Fruit fly (Drosophila melanogaster): ENCODE data around the gene CG15824.
A peak's percentile ranks its signal among the peaks of the same experiment; 100 is the strongest.

CG15824 gene

dm6 chr2L:852647-853111, 32.3 kb downstream of the CG15824 start, which contains the start of the genes CG4291 and kraken:
CG4291 (minus strand) TSS chr2L:852730.
kraken (plus strand) TSS chr2L:852768.
- no peak for TF ChIP-seq fd102C (GFP tag; optimal IDR thresholded peaks at IDR 0.05)
- peak; percentile 56 for TF ChIP-seq Xrp1 (GFP tag; IDR thresholded peaks at IDR 0.05)
- peak; percentile 26 for TF ChIP-seq emc (GFP tag; optimal IDR thresholded peaks at IDR 0.05)
- TF ChIP-seq Chrac-16 (GFP tag; optimal IDR thresholded peaks at IDR 0.05) = peak; percentile 31
- no peak for TF ChIP-seq ab (GFP tag; optimal IDR thresholded peaks at IDR 0.05)
- no peak for TF ChIP-seq CG14965 (GFP tag; optimal IDR thresholded peaks at IDR 0.05; ENCODE audit: borderline replicate concordance)
- TF ChIP-seq CG3065 (GFP tag; optimal IDR thresholded peaks at IDR 0.05) = no peak
- TF ChIP-seq cwo (GFP tag; optimal IDR thresholded peaks at IDR 0.05) = peak; percentile 54
- TF ChIP-seq CG13287 (GFP tag; IDR thresholded peaks at IDR 0.05; ENCODE audit: partially characterized antibody) = peak; percentile 64
- TF ChIP-seq CG6175 (GFP tag; IDR thresholded peaks at IDR 0.05) = peak; percentile 31; the same call in 1 of the 3 replicates
- TF ChIP-seq pho (GFP tag; optimal IDR thresholded peaks at IDR 0.05) = peak; percentile 59
- TF ChIP-seq zfh1 (GFP tag; IDR thresholded peaks at IDR 0.05) = peak; percentile 42; the same call in 1 of the 3 replicates
- TF ChIP-seq CG32532 (GFP tag; IDR thresholded peaks at IDR 0.05) = peak; percentile 78
- no peak for TF ChIP-seq C15 (GFP tag; IDR thresholded peaks at IDR 0.05)
- TF ChIP-seq mam (GFP tag; optimal IDR thresholded peaks at IDR 0.05) = peak; percentile 59
- TF ChIP-seq CG18599 (GFP tag; optimal IDR thresholded peaks at IDR 0.05) = peak; percentile 67
- peak; percentile 11 for TF ChIP-seq Bdp1 (GFP tag; optimal IDR thresholded peaks at IDR 0.05)
- peak in 1 of 2 experiments; percentile 84 for TF ChIP-seq Hr78 (GFP tag; optimal IDR thresholded peaks at IDR 0.05)
- TF ChIP-seq CG13624 (GFP tag; optimal IDR thresholded peaks at IDR 0.05) = peak; percentile 71
- TF ChIP-seq run (tag; optimal IDR thresholded peaks at IDR 0.05) = no peak
- no peak for TF ChIP-seq CG12104 (GFP tag; optimal IDR thresholded peaks at IDR 0.05)
- TF ChIP-seq Optix (GFP tag; IDR thresholded peaks at IDR 0.05) = no peak
- peak; percentile 50 for TF ChIP-seq YL-1 (GFP tag; optimal IDR thresholded peaks at IDR 0.05)
- TF ChIP-seq esg (GFP tag; conservative IDR thresholded peaks at IDR 0.05) = no peak
- TF ChIP-seq lola (GFP tag; optimal IDR thresholded peaks at IDR 0.05) = peak in 1 of 3 experiments; percentile 4
- TF ChIP-seq unpg (GFP tag; optimal IDR thresholded peaks at IDR 0.05) = peak; percentile 44
- peak in 1 of 3 experiments; percentile 56 for TF ChIP-seq Stat92E (GFP tag; optimal IDR thresholded peaks at IDR 0.05)
- TF ChIP-seq CG13296 (GFP tag; optimal IDR thresholded peaks at IDR 0.05) = peak; percentile 63
- no peak for TF ChIP-seq z (GFP tag; IDR thresholded peaks at IDR 0.05)
- TF ChIP-seq Hsf (GFP tag; optimal IDR thresholded peaks at IDR 0.05) = peak; percentile 40
- peak; percentile 9 for TF ChIP-seq Atf3 (GFP tag; optimal IDR thresholded peaks at IDR 0.05)
- TF ChIP-seq gfzf (GFP tag; optimal IDR thresholded peaks at IDR 0.05) = peak; percentile 30
- TF ChIP-seq CG18476 (GFP tag; optimal IDR thresholded peaks at IDR 0.05) = no peak
- TF ChIP-seq CG10267 (tag; optimal IDR thresholded peaks at IDR 0.05) = peak; percentile 16
- peak; percentile 35 for TF ChIP-seq Mad (GFP tag; optimal IDR thresholded peaks at IDR 0.05)
- TF ChIP-seq Antp (GFP tag; optimal IDR thresholded peaks at IDR 0.05) = peak; percentile 74
- peak; percentile 47 for TF ChIP-seq CG15696 (tag; optimal IDR thresholded peaks at IDR 0.05)
- TF ChIP-seq CG7372 (GFP tag; IDR thresholded peaks at IDR 0.05) = no peak
- TF ChIP-seq CG6813 (GFP tag; optimal IDR thresholded peaks at IDR 0.05) = no peak
- peak; percentile 32 for TF ChIP-seq crc (GFP tag; optimal IDR thresholded peaks at IDR 0.05)
- TF ChIP-seq CG4424 (GFP tag; optimal IDR thresholded peaks at IDR 0.05) = peak; percentile 52
- no peak for TF ChIP-seq fd64A (GFP tag; optimal IDR thresholded peaks at IDR 0.05)
- TF ChIP-seq CG12299 (tag; optimal IDR thresholded peaks at IDR 0.05) = no peak
- TF ChIP-seq CHES-1-like (GFP tag; optimal IDR thresholded peaks at IDR 0.05) = peak; percentile 78
- peak; percentile 57; the same call in 1 of the 2 replicates for TF ChIP-seq Adf1 (GFP tag; IDR thresholded peaks at IDR 0.05)
- TF ChIP-seq pfk (GFP tag; optimal IDR thresholded peaks at IDR 0.05) = peak; percentile 25
- peak; percentile 50 for TF ChIP-seq eyg (GFP tag; optimal IDR thresholded peaks at IDR 0.05)
- peak; percentile 33 for TF ChIP-seq Blimp-1 (GFP tag; optimal IDR thresholded peaks at IDR 0.05)
- no peak for TF ChIP-seq CG17802 (tag; optimal IDR thresholded peaks at IDR 0.05)
- no peak for TF ChIP-seq wor (GFP tag; IDR thresholded peaks at IDR 0.05)
